Worm (Caenorhabditis elegans) whole organism, L1 larva: ENCODE measurements around the gene K09C6.8.

Experiments
- alr-1 ChIP-seq: fragments of 200-800 bp; sonication (Bioruptor generic); optimal IDR thresholded peaks from 2 replicates; lab custom pipeline; 2018; ENCODE audit warnings: borderline replicate concordance, mild to moderate bottlenecking, missing genetic modification characterization, missing compliant biosample characterization
- ama-1 ChIP-seq: fragments of 150-350 bp; optimal IDR thresholded peaks from 2 replicates; lab custom pipeline; 2014
- ces-1 ChIP-seq: fragments of 150-350 bp; optimal IDR thresholded peaks from 2 replicates; lab custom pipeline; 2014; ENCODE audit warnings: missing biosample characterization, missing genetic modification reagents, missing genetic modification characterization
- efl-3 ChIP-seq: fragments of 200-800 bp; sonication (Bioruptor generic); optimal IDR thresholded peaks from 2 replicates; lab custom pipeline; 2018; ENCODE audit warnings: mild to moderate bottlenecking, missing genetic modification characterization, missing compliant biosample characterization
- irx-1 ChIP-seq: sonication (generic microtip); optimal IDR thresholded peaks from 2 replicates; lab custom pipeline; 2016; ENCODE audit warnings: missing genetic modification characterization, missing compliant biosample characterization
- mef-2 ChIP-seq: fragments of 150-350 bp; optimal IDR thresholded peaks from 2 replicates; lab custom pipeline; 2014; ENCODE audit warnings: missing biosample characterization, missing genetic modification characterization
- nhr-85 ChIP-seq: sonication (generic microtip); peaks from one replicate; lab custom pipeline; 2016; ENCODE audit warnings: missing genetic modification characterization, inconsistent platforms, missing compliant biosample characterization
- rnt-1 ChIP-seq: sonication (generic microtip); optimal IDR thresholded peaks from 2 replicates; lab custom pipeline; 2016; ENCODE audit warnings: mild to moderate bottlenecking, missing genetic modification characterization, moderate library complexity, missing compliant biosample characterization
- sptf-1 ChIP-seq: fragments of 150-350 bp; optimal IDR thresholded peaks from 2 replicates; lab custom pipeline; 2014; ENCODE audit warnings: missing biosample characterization, missing genetic modification characterization
- sup-37 ChIP-seq: fragments of 200-800 bp; sonication (Bioruptor generic); optimal IDR thresholded peaks from 2 replicates; lab custom pipeline; 2018; ENCODE audit warnings: mild to moderate bottlenecking, missing genetic modification characterization, missing compliant biosample characterization
- tbx-2 ChIP-seq: sonication (generic microtip); optimal IDR thresholded peaks from 2 replicates; lab custom pipeline; 2016; ENCODE audit warnings: missing genetic modification characterization, missing compliant biosample characterization
- unc-30 ChIP-seq: sonication (generic microtip); optimal IDR thresholded peaks from 2 replicates; lab custom pipeline; 2017; ENCODE audit warnings: missing biosample characterization, missing genetic modification characterization
- unc-98 ChIP-seq: fragments of 200-800 bp; sonication (Bioruptor generic); IDR thresholded peaks from 2 replicates; pipeline ENCODE4 v1.3.6; 2022; ENCODE audit warnings: missing genetic modification characterization, missing compliant biosample characterization

- TF ChIP-seq irx-1 (tag; lab: Kevin White, UChicago) (no peak), mef-2 (no peak), tbx-2 (tag; lab: Kevin White, UChicago) (no peak), sup-37 (no peak), alr-1 (tag; lab: Kevin White, UChicago) (no peak), efl-3 (no peak), ces-1 (GFP tag; lab: Kevin White, UChicago) (no peak), sptf-1 (tag; lab: Kevin White, UChicago) (no peak), nhr-85 (tag; lab: Kevin White, UChicago) (no peak), unc-30 (tag; lab: Kevin White, UChicago) (no peak), ama-1 (lab: Kevin White, UChicago) (no peak), rnt-1 (tag; lab: Kevin White, UChicago) (no peak), unc-98 (GFP tag; lab: Robert Waterston, UW) (no peak)
These were observed 45.8 kb downstream of the K09C6.8 start for ce11 chrV:797241-797640.
